Worm (Caenorhabditis elegans): Measurements from ENCODE around the gene twk-46.

twk-46 gene

DNA sequence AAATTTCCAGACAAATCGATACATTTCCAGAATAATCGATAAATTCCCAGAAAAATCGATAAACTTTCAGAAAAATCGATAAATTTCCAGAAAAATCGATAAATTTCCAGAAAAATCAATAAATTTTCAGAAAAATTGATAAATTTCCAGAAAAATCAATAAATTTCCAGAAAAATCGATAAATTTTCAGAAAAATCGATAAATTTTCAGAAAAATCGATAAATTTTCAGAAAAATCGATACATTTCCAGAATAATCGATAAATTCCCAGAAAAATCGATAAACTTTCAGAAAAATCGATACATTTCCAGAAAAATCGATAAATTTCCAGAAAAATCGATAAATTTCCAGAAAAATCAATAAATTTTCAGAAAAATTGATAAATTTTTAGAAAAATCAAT is 33.2 kb upstream of the twk-46 start:
- peak; percentile 55 for TF ChIP-seq ceh-28 (tag; optimal IDR thresholded peaks at IDR 0.05)

DNA sequence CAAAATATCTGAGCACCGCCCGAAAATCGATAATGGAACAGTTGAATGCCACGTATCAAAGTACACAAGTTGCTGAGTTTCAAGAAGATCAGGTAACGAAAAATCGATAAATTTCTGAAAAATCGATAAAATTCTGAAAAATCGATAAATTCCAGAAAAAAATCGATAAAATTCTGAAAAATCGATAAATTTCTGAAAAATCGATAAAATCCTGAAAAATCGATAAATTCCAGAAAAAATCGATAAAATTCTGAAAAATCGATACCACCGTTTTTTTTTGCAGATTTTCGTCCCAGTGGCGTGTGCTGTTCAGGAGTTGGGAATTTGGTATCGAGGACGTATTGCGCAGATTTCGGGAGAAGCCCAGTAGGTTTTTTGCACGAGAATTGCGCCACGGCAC is 32.6 kb upstream of the twk-46 start:
- TF ChIP-seq ZK546.5 (tag; optimal IDR thresholded peaks at IDR 0.05) (no peak), ceh-28 (tag; optimal IDR thresholded peaks at IDR 0.05) (peak; percentile 97)

DNA sequence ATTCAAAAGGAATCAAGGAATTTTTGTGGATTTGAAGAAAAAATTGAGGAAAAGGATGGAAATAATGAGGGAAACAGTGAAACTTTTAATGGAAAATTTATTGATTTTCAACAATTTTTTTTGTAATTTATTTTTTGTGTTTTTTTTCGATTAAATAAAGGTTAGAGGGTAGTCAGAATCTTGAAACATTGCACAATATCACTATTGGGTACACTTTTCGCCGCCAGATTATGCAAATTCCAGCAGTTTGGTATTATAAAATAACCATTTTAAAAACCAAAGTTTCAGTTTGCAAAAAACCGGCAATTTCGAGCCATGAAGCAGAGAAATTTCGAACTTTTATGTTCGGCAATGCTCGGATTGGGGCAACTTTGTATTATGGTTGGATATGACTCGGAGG is 28.5 kb upstream of the twk-46 start, which contains the start of gene Y39B6A.27:
Gene Y39B6A.27, plus strand, starts transcription at position 301 of the 400 bp plus-strand sequence.
- TF ChIP-seq R02D3.7 (tag; optimal IDR thresholded peaks at IDR 0.05) (no peak), pha-4 (tag; optimal IDR thresholded peaks at IDR 0.05) (no peak), egl-27 (tag; optimal IDR thresholded peaks at IDR 0.05) (no peak), daf-12 (tag; optimal IDR thresholded peaks at IDR 0.05) (no peak), sea-2 (GFP tag; optimal IDR thresholded peaks at IDR 0.05) (no peak), mdl-1 (tag; optimal IDR thresholded peaks at IDR 0.05) (no peak), pqm-1 (tag; optimal IDR thresholded peaks at IDR 0.05) (no peak), lin-39 (tag; optimal IDR thresholded peaks at IDR 0.05) (no peak), elt-2 (tag; optimal IDR thresholded peaks at IDR 0.05) (no peak), nhr-25 (tag; optimal IDR thresholded peaks at IDR 0.05) (no peak), ztf-4 (tag; optimal IDR thresholded peaks at IDR 0.05) (no peak), nhr-11 (tag; optimal IDR thresholded peaks at IDR 0.05) (no peak), nhr-67 (tag; optimal IDR thresholded peaks at IDR 0.05) (no peak), nhr-12 (tag; optimal IDR thresholded peaks at IDR 0.05) (no peak), ceh-16 (tag; optimal IDR thresholded peaks at IDR 0.05) (no peak), ztf-11 (tag; optimal IDR thresholded peaks at IDR 0.05) (no peak)

DNA sequence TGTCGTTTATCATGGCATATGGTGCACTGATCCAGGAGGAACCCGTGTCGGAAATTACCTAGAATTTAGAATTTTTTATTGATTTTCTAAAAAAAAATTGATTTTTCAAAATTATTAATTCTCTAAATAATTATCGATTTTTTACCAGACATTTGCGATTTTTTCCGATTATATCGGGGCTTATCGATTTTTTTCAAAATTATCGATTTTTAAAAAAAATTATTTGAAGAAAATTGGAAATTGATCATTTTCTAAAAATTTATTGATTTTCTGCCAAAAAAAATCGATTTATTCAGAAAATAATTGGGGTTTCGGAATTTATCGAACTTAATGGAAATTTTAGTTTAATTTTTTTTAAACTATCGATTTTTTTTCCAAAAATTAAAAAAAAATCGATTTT is 23.9 kb upstream of the twk-46 start:
- TF ChIP-seq ceh-28 (tag; optimal IDR thresholded peaks at IDR 0.05) (peak; percentile 92), fkh-10 (GFP tag; optimal IDR thresholded peaks at IDR 0.05) (no peak)

DNA sequence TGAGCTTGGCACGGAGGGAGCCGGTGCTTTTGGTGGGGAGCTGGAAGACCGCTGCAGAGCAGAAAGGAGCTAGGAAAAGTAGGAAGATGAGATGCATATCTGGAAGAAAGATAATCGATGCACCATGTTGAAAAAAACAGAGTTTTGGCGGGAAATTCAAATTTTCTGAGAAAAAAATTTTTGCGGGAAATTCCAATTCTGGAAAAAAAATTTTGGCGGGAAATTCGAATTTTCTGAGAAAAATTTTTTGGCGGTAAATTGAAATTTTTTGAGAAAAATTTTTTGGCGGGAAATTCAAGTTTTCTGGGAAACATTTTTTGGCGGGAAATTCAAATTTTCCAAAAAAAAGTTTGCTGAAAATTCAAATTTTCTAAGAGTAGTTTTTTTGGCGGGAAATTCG is 22.8 kb upstream of the twk-46 start, which contains the start of gene asp-17:
Gene asp-17, minus strand, starts transcription at position 101 of the 400 bp plus-strand sequence.
- TF ChIP-seq elt-3 (tag; optimal IDR thresholded peaks at IDR 0.05) (no peak), nhr-77 (tag; optimal IDR thresholded peaks at IDR 0.05) (no peak), ceh-9 (tag; optimal IDR thresholded peaks at IDR 0.05) (no peak), lin-15B (tag; optimal IDR thresholded peaks at IDR 0.05) (no peak), lsy-12 (tag; optimal IDR thresholded peaks at IDR 0.05) (no peak), nhr-28 (tag; optimal IDR thresholded peaks at IDR 0.05) (no peak), nfya-1 (tag; optimal IDR thresholded peaks at IDR 0.05; ENCODE audit: insufficient read depth) (no peak), tbx-2 (tag; optimal IDR thresholded peaks at IDR 0.05) (no peak), fkh-2 (tag; optimal IDR thresholded peaks at IDR 0.05) (no peak), R02D3.7 (tag; optimal IDR thresholded peaks at IDR 0.05) (no peak), nhr-237 (tag; optimal IDR thresholded peaks at IDR 0.05) (no peak)

DNA sequence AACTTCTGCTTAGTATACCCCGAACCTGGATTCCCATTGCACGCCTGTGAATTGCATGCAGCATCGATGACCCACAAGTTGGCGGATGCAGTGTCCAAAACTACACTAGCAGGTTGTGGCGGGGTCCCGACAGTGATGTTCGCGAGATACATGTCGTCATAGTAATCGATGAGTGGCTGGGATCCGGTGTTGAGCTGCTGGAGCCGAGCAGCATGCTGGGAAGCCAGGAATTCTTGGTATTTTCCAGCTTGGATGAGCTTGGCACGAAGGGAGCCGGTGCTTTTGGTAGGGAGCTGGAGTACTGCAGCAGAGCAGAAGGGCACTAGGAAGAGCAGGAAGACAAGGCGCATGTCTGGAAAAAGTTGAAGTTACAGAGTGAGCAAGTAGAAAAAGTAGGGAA is 17.7 kb upstream of the twk-46 start, which contains the start of gene asp-16:
Gene asp-16, minus strand, starts transcription at position 350 of the 400 bp plus-strand sequence.
- TF ChIP-seq ztf-4 (tag; optimal IDR thresholded peaks at IDR 0.05) (no peak), ztf-11 (tag; optimal IDR thresholded peaks at IDR 0.05) (no peak), nhr-43 (tag; optimal IDR thresholded peaks at IDR 0.05; ENCODE audit: poor library complexity, severe bottlenecking) (no peak), ceh-9 (tag; optimal IDR thresholded peaks at IDR 0.05) (no peak), ama-1 (optimal IDR thresholded peaks at IDR 0.05) (no peak), egl-5 (tag; optimal IDR thresholded peaks at IDR 0.05) (no peak), ceh-28 (tag; optimal IDR thresholded peaks at IDR 0.05) (no peak), nhr-23 (tag; optimal IDR thresholded peaks at IDR 0.05) (no peak), elt-2 (tag; optimal IDR thresholded peaks at IDR 0.05) (no peak)
